Fruit fly (Drosophila melanogaster): ENCODE data around the gene CG4995.

The CG4995 gene

dm6 chr2L:10278658-10279057 is 43.6 kb upstream of the CG4995 start, which contains the start of gene Utx (continued):
- TF ChIP-seq tup (GFP tag; optimal IDR thresholded peaks at IDR 0.05) (no peak), Scr (GFP tag; IDR thresholded peaks at IDR 0.05; ENCODE audit: partially characterized antibody) (peak; percentile 80), CG1024 (GFP tag; IDR thresholded peaks at IDR 0.05) (peak; percentile 81), dan (GFP tag; IDR thresholded peaks at IDR 0.05) (no peak), CG7357 (GFP tag; IDR thresholded peaks at IDR 0.05) (peak; percentile 89), nau (GFP tag; optimal IDR thresholded peaks at IDR 0.05) (no peak), Dbx (GFP tag; IDR thresholded peaks at IDR 0.05) (peak; percentile 23; the same call in 1 of the 3 replicates), CG15601 (tag; optimal IDR thresholded peaks at IDR 0.05) (no peak), CG3726 (GFP tag; IDR thresholded peaks at IDR 0.05) (no peak), Bgb (GFP tag; IDR thresholded peaks at IDR 0.05; ENCODE audit: partially characterized antibody) (peak; percentile 88), CG3407 (GFP tag; optimal IDR thresholded peaks at IDR 0.05) (no peak), MTF-1 (GFP tag; optimal IDR thresholded peaks at IDR 0.05; ENCODE audit: borderline replicate concordance) (no peak), Hr39 (optimal IDR thresholded peaks at IDR 0.05) (no peak), amos (GFP tag; IDR thresholded peaks at IDR 0.05; ENCODE audit: partially characterized antibody) (peak; percentile 91), CG17359 (tag; optimal IDR thresholded peaks at IDR 0.05) (no peak), Usf (GFP tag; optimal IDR thresholded peaks at IDR 0.05) (no peak), hb (GFP tag; IDR thresholded peaks at IDR 0.05; ENCODE audit: partially characterized antibody) (peak; percentile 53; the same call in 2 of the 3 replicates), CG34224 (GFP tag; IDR thresholded peaks at IDR 0.05; ENCODE audit: partially characterized antibody) (peak; percentile 81), CG13287 (GFP tag; IDR thresholded peaks at IDR 0.05; ENCODE audit: partially characterized antibody) (peak; percentile 84), Dll (GFP tag; IDR thresholded peaks at IDR 0.05; ENCODE audit: partially characterized antibody) (peak; percentile 74), trh (GFP tag; optimal IDR thresholded peaks at IDR 0.05) (no peak), knrl (GFP tag; IDR thresholded peaks at IDR 0.05; ENCODE audit: partially characterized antibody) (peak; percentile 92), ssp (GFP tag; IDR thresholded peaks at IDR 0.05) (peak; percentile 94), az2 (GFP tag; optimal IDR thresholded peaks at IDR 0.05) (no peak), Hr51 (GFP tag; optimal IDR thresholded peaks at IDR 0.05) (no peak), Antp (GFP tag; optimal IDR thresholded peaks at IDR 0.05) (no peak), E2f2 (GFP tag; IDR thresholded peaks at IDR 0.05) (peak; percentile 79), mld (GFP tag; IDR thresholded peaks at IDR 0.05; ENCODE audit: partially characterized antibody) (peak; percentile 66; the same call in 1 of the 3 replicates), CG9437 (GFP tag; optimal IDR thresholded peaks at IDR 0.05) (no peak), MBD-R2 (GFP tag; IDR thresholded peaks at IDR 0.05) (peak; percentile 33; the same call in 1 of the 2 replicates), CG9727 (GFP tag; optimal IDR thresholded peaks at IDR 0.05) (no peak), sna (GFP tag; IDR thresholded peaks at IDR 0.05; ENCODE audit: partially characterized antibody) (peak; percentile 61; the same call in 1 of the 2 replicates), croc (GFP tag; conservative IDR thresholded peaks at IDR 0.05) (no peak), Sry-δ (GFP tag; optimal IDR thresholded peaks at IDR 0.05) (peak; percentile 92), CG4282 (GFP tag; optimal IDR thresholded peaks at IDR 0.05) (no peak), CG8089 (GFP tag; optimal IDR thresholded peaks at IDR 0.05) (no peak), CG7963 (GFP tag; IDR thresholded peaks at IDR 0.05; ENCODE audit: partially characterized antibody) (peak; percentile 51; the same call in 1 of the 3 replicates)

DNA sequence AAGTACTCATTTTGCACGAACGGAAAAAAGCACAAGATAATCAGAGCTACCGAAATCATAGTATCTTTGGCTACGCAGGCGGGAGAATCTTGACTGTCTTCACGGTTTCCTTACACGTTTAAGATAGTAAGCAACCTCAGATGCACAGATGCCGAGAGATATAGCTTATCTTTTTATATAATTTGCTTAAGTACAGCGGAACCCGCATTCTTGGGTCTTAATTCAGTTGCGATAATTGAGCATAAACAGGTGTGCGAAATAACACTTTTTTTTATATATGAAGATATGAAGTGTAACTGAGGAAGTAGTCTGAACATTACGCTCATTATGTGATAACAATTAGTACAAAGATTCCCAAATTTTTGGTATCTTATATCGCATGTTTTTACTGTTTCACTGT is 41.5 kb upstream of the CG4995 start, which contains the start of gene CG34043:
Gene CG34043, minus strand, starts transcription at position 101 of the 400 bp plus-strand sequence.
- no peak for TF ChIP-seq zen2 (GFP tag; IDR thresholded peaks at IDR 0.05; ENCODE audit: partially characterized antibody)
- no peak for TF ChIP-seq CG2199 (GFP tag; IDR thresholded peaks at IDR 0.05)
- no peak for TF ChIP-seq CG32532 (GFP tag; IDR thresholded peaks at IDR 0.05)
- TF ChIP-seq Dad (GFP tag; optimal IDR thresholded peaks at IDR 0.05) = no peak
- TF ChIP-seq CG34376 (GFP tag; optimal IDR thresholded peaks at IDR 0.05) = no peak
- no peak for TF ChIP-seq bcd (GFP tag; optimal IDR thresholded peaks at IDR 0.05)
- TF ChIP-seq eyg (GFP tag; optimal IDR thresholded peaks at IDR 0.05) = no peak
- TF ChIP-seq sens (GFP tag) = no peak
- no peak for TF ChIP-seq CG14014 (GFP tag; IDR thresholded peaks at IDR 0.05)
- no peak for TF ChIP-seq CG18764 (GFP tag; optimal IDR thresholded peaks at IDR 0.05)
- no peak for TF ChIP-seq Bteb2 (GFP tag; optimal IDR thresholded peaks at IDR 0.05)
- no peak for TF ChIP-seq sisA (GFP tag; IDR thresholded peaks at IDR 0.05)
- TF ChIP-seq CG14710 (tag; optimal IDR thresholded peaks at IDR 0.05) = no peak
- TF ChIP-seq Optix (GFP tag; IDR thresholded peaks at IDR 0.05) = no peak
- TF ChIP-seq exex (tag; optimal IDR thresholded peaks at IDR 0.05) = no peak
- TF ChIP-seq gcm (GFP tag; optimal IDR thresholded peaks at IDR 0.05) = no peak
